Worm (Caenorhabditis elegans) whole organism, L4 larva: Measurements from ENCODE around the gene best-15.

ENCODE experiments used
- F10B5.3 ChIP-seq: sonication (generic microtip); optimal IDR thresholded peaks from 2 replicates; lab custom pipeline; 2016; ENCODE audit warnings: mild to moderate bottlenecking, missing genetic modification characterization, missing compliant biosample characterization
- F26F4.8 ChIP-seq: fragments of 200-800 bp; sonication (Bioruptor generic); conservative IDR thresholded peaks from 2 replicates; pipeline ENCODE4 v1.3.6; 2022; ENCODE audit warnings: missing genetic modification characterization, missing compliant biosample characterization
- F37D6.2 ChIP-seq: sonication (generic microtip); optimal IDR thresholded peaks from 2 replicates; lab custom pipeline; 2016; ENCODE audit warnings: mild to moderate bottlenecking, missing genetic modification characterization, missing compliant biosample characterization
- F49E8.2 ChIP-seq: sonication (generic microtip); optimal IDR thresholded peaks from 2 replicates; lab custom pipeline; 2016; ENCODE audit warnings: missing compliant biosample characterization, mild to moderate bottlenecking, missing genetic modification characterization, borderline replicate concordance
- T26A8.4 ChIP-seq: fragments of 200-800 bp; sonication (Bioruptor generic); IDR thresholded peaks from 2 replicates; pipeline ENCODE4 v1.3.6; 2022; ENCODE audit warnings: missing genetic modification characterization, missing compliant biosample characterization
- Y105C5A.15 ChIP-seq: fragments of 200-800 bp; sonication (Bioruptor generic); IDR thresholded peaks from 2 replicates; pipeline ENCODE4 v1.3.6; 2022; ENCODE audit warnings: missing genetic modification characterization, missing compliant biosample characterization
- Y48G9A.11 ChIP-seq: fragments of 200-800 bp; sonication (Bioruptor generic); IDR thresholded peaks from 2 replicates; pipeline ENCODE4 v1.3.6; 2022; ENCODE audit warnings: missing genetic modification reagents, missing genetic modification characterization, missing compliant biosample characterization
- ZK546.5 ChIP-seq, 2 experiments: sonication (generic microtip); optimal IDR thresholded peaks; 2 replicates each; lab custom pipeline; 2017; ENCODE audit warnings: missing biosample characterization in 2 of 2, missing genetic modification characterization in 2 of 2
- aha-1 ChIP-seq: fragments of 150-350 bp; peaks from one replicate; lab custom pipeline; 2014; ENCODE audit warnings: missing biosample characterization, missing genetic modification characterization
- aly-2 ChIP-seq: sonication (generic microtip); optimal IDR thresholded peaks from 2 replicates; lab custom pipeline; 2018; ENCODE audit warnings: missing biosample characterization, missing genetic modification characterization
- arid-1 ChIP-seq: fragments of 200-800 bp; sonication (Bioruptor generic); conservative IDR thresholded peaks from 2 replicates; pipeline ENCODE4 v1.3.6; 2022; ENCODE audit warnings: missing genetic modification reagents, missing genetic modification characterization, missing compliant biosample characterization
- ceh-20 ChIP-seq: fragments of 200-800 bp; sonication (Bioruptor generic); IDR thresholded peaks from 2 replicates; pipeline ENCODE4 v1.3.6; 2022; ENCODE audit warnings: missing genetic modification reagents, missing genetic modification characterization, missing compliant biosample characterization
- ceh-82 ChIP-seq: sonication (generic microtip); optimal IDR thresholded peaks from 2 replicates; lab custom pipeline; 2017; ENCODE audit warnings: missing biosample characterization, missing genetic modification characterization
- daf-12 ChIP-seq: fragments of 150-350 bp; optimal IDR thresholded peaks from 2 replicates; lab custom pipeline; 2014; ENCODE audit warnings: missing biosample characterization, missing genetic modification reagents, missing genetic modification characterization
- daf-19 ChIP-seq: fragments of 200-800 bp; sonication (Bioruptor generic); conservative IDR thresholded peaks from 2 replicates; pipeline ENCODE4 v1.3.6; 2022; ENCODE audit warnings: missing genetic modification characterization, missing compliant biosample characterization
- daf-8 ChIP-seq: fragments of 200-800 bp; sonication (Bioruptor generic); IDR thresholded peaks from 2 replicates; pipeline ENCODE4 v1.3.6; 2022; ENCODE audit warnings: missing genetic modification characterization, missing compliant biosample characterization
- dmd-6 ChIP-seq: fragments of 200-800 bp; sonication (Bioruptor generic); IDR thresholded peaks from 2 replicates; pipeline ENCODE4 v1.3.6; 2022; ENCODE audit warnings: missing genetic modification reagents, missing genetic modification characterization, missing compliant biosample characterization
- dpl-1 ChIP-seq: fragments of 150-350 bp; optimal IDR thresholded peaks from 2 replicates; lab custom pipeline; 2014; ENCODE audit warnings: missing biosample characterization, missing genetic modification reagents, missing genetic modification characterization
- duxl-1 ChIP-seq: sonication (generic microtip); optimal IDR thresholded peaks from 2 replicates; lab custom pipeline; 2016; ENCODE audit warnings: mild to moderate bottlenecking, missing genetic modification characterization, moderate library complexity, missing compliant biosample characterization; ENCODE audit not compliant: poor library complexity
- gei-8 ChIP-seq: fragments of 200-800 bp; sonication (Bioruptor generic); optimal IDR thresholded peaks from 2 replicates; lab custom pipeline; 2018; ENCODE audit warnings: mild to moderate bottlenecking, missing genetic modification characterization, missing compliant biosample characterization
- hif-1 ChIP-seq, 2 experiments: sonication (generic microtip); optimal IDR thresholded peaks; 2 replicates each; lab custom pipeline; 2016 to 2017; ENCODE audit warnings: missing compliant biosample characterization in 2 of 2, missing genetic modification characterization in 2 of 2, missing genetic modification reagents in 2 of 2, missing genotype in 2 of 2, mild to moderate bottlenecking in 1 of 2
- lim-7 ChIP-seq: fragments of 200-800 bp; sonication (Bioruptor generic); IDR thresholded peaks from 2 replicates; pipeline ENCODE4 v1.3.6; 2022; ENCODE audit warnings: missing genetic modification characterization, missing compliant biosample characterization
- lin-1 ChIP-seq: fragments of 200-800 bp; sonication (Bioruptor generic); IDR thresholded peaks from 2 replicates; pipeline ENCODE4 v1.3.6; 2022; ENCODE audit warnings: missing genetic modification reagents, missing genetic modification characterization, missing compliant biosample characterization
- lin-15B ChIP-seq: fragments of 150-350 bp; sonication (generic microtip); optimal IDR thresholded peaks from 3 replicates; lab custom pipeline; 2014; ENCODE audit warnings: missing biosample characterization, missing genetic modification characterization
- lin-39 ChIP-seq: fragments of 150-350 bp; optimal IDR thresholded peaks from 2 replicates; lab custom pipeline; 2014; ENCODE audit warnings: missing biosample characterization, missing genetic modification reagents, missing genetic modification characterization
- lir-3 ChIP-seq: sonication (generic microtip); optimal IDR thresholded peaks from 2 replicates; lab custom pipeline; 2016; ENCODE audit warnings: mild to moderate bottlenecking, missing genetic modification characterization, missing compliant biosample characterization
- lsy-2 ChIP-seq, 2 experiments: fragments of 150-350 bp in 1 of 2; sonication (generic microtip) in 1 of 2; optimal IDR thresholded peaks; 2 replicates each; lab custom pipeline; 2014 to 2017; ENCODE audit warnings: missing biosample characterization in 2 of 2, missing genetic modification characterization in 2 of 2
- madf-5 ChIP-seq, 2 experiments: fragments of 200-800 bp; sonication (Bioruptor generic); IDR thresholded peaks; 2 replicates each; pipeline ENCODE4 v1.3.6; 2022; ENCODE audit warnings: missing compliant biosample characterization in 2 of 2, missing genetic modification characterization in 2 of 2
- mep-1 ChIP-seq: fragments of 150-350 bp; sonication (generic microtip); optimal IDR thresholded peaks from 3 replicates; lab custom pipeline; 2014; ENCODE audit warnings: missing biosample characterization, missing genetic modification characterization
- mes-2 ChIP-seq: sonication (generic microtip); optimal IDR thresholded peaks from 2 replicates; lab custom pipeline; 2016; ENCODE audit warnings: missing genotype, mild to moderate bottlenecking, missing genetic modification characterization, missing compliant biosample characterization; ENCODE audit not compliant: poor library complexity, severe bottlenecking
- nhr-10 ChIP-seq: fragments of 150-350 bp; optimal IDR thresholded peaks from 2 replicates; lab custom pipeline; 2014; ENCODE audit warnings: missing biosample characterization, missing genetic modification characterization
- nhr-102 ChIP-seq: sonication (generic microtip); optimal IDR thresholded peaks from 2 replicates; lab custom pipeline; 2016; ENCODE audit warnings: mild to moderate bottlenecking, missing genetic modification characterization, moderate library complexity, missing compliant biosample characterization
- nhr-111 ChIP-seq: fragments of 200-800 bp; sonication (Bioruptor generic); optimal IDR thresholded peaks from 2 replicates; lab custom pipeline; 2018; ENCODE audit warnings: mild to moderate bottlenecking, missing genetic modification characterization, missing compliant biosample characterization
- nhr-237 ChIP-seq: sonication (generic microtip); optimal IDR thresholded peaks from 2 replicates; lab custom pipeline; 2017; ENCODE audit warnings: missing biosample characterization, missing genetic modification characterization
- nhr-41 ChIP-seq: fragments of 200-800 bp; sonication (Bioruptor generic); IDR thresholded peaks from 2 replicates; pipeline ENCODE4 v1.3.6; 2022; ENCODE audit warnings: missing genetic modification reagents, missing genetic modification characterization, missing compliant biosample characterization
- nhr-48 ChIP-seq: sonication (generic microtip); optimal IDR thresholded peaks from 2 replicates; lab custom pipeline; 2016; ENCODE audit warnings: mild to moderate bottlenecking, missing genetic modification characterization, missing compliant biosample characterization
- pha-4 ChIP-seq, 2 experiments: fragments of 150-350 bp in 1 of 2; fragments of 200-800 bp in 1 of 2; sonication (Bioruptor generic) in 1 of 2; IDR thresholded peaks in 1 of 2; optimal IDR thresholded peaks in 1 of 2; 2 replicates each; pipeline versions ENCODE4 v1.3.6 to Lab custom; 2014 to 2022; ENCODE audit warnings: missing genetic modification characterization in 2 of 2, missing genetic modification reagents in 2 of 2, missing biosample characterization in 1 of 2, missing compliant biosample characterization in 1 of 2
- php-3 ChIP-seq: fragments of 200-800 bp; sonication (Bioruptor generic); IDR thresholded peaks from 2 replicates; pipeline ENCODE4 v1.3.6; 2022; ENCODE audit warnings: missing genetic modification reagents, missing genetic modification characterization, missing compliant biosample characterization
- rbr-2 ChIP-seq: sonication (generic microtip); optimal IDR thresholded peaks from 2 replicates; lab custom pipeline; 2016; ENCODE audit warnings: missing genotype, missing genetic modification characterization, missing compliant biosample characterization
- set-16 ChIP-seq: fragments of 200-800 bp; sonication (Bioruptor generic); IDR thresholded peaks from 2 replicates; pipeline ENCODE4 v1.3.6; 2022; ENCODE audit warnings: missing genetic modification reagents, missing genetic modification characterization, missing compliant biosample characterization
- skn-1 ChIP-seq: fragments of 150-350 bp; optimal IDR thresholded peaks from 2 replicates; lab custom pipeline; 2014; ENCODE audit warnings: missing biosample characterization, missing genetic modification characterization
- snpc-4 ChIP-seq: fragments of 150-350 bp; optimal IDR thresholded peaks from 2 replicates; lab custom pipeline; 2014; ENCODE audit warnings: missing biosample characterization, missing genetic modification characterization
- spr-3 ChIP-seq: fragments of 200-800 bp; sonication (Bioruptor generic); optimal IDR thresholded peaks from 2 replicates; lab custom pipeline; 2018; ENCODE audit warnings: mild to moderate bottlenecking, missing genetic modification characterization, missing compliant biosample characterization
- tag-97 ChIP-seq: fragments of 200-800 bp; sonication (Bioruptor generic); IDR thresholded peaks from 2 replicates; pipeline ENCODE4 v1.3.6; 2022; ENCODE audit warnings: missing genetic modification characterization, missing compliant biosample characterization
- tra-1 ChIP-seq: fragments of 200-800 bp; sonication (Bioruptor generic); IDR thresholded peaks from 2 replicates; pipeline ENCODE4 v1.3.6; 2022; ENCODE audit warnings: missing genetic modification reagents, missing genetic modification characterization, missing compliant biosample characterization
- unc-62 ChIP-seq, 3 experiments: fragments of 150-350 bp in 1 of 3; sonication (generic microtip); optimal IDR thresholded peaks in 2 of 3; peaks in 1 of 3; 1 replicate in 1 of 3; 2 replicates in 2 of 3; lab custom pipeline; 2014 to 2017; ENCODE audit warnings: missing biosample characterization in 3 of 3, missing genetic modification characterization in 3 of 3, missing genetic modification reagents in 3 of 3, missing genotype in 1 of 3
- zag-1 ChIP-seq: fragments of 150-350 bp; optimal IDR thresholded peaks from 2 replicates; lab custom pipeline; 2014; ENCODE audit warnings: missing biosample characterization, missing genetic modification characterization
- zip-11 ChIP-seq: fragments of 200-800 bp; sonication (Bioruptor generic); IDR thresholded peaks from 2 replicates; pipeline ENCODE4 v1.3.6; 2022; ENCODE audit warnings: missing genetic modification characterization, missing compliant biosample characterization
- zip-2 ChIP-seq: fragments of 150-350 bp; optimal IDR thresholded peaks from 2 replicates; lab custom pipeline; 2014; ENCODE audit warnings: missing biosample characterization, missing genetic modification characterization
- ztf-11 ChIP-seq: fragments of 150-350 bp; optimal IDR thresholded peaks from 2 replicates; lab custom pipeline; 2014; ENCODE audit warnings: missing biosample characterization, missing genetic modification characterization

best-15 gene

ce11 chrIV:10821672-10822304 is 10.3 kb downstream of the best-15 start (continued):
- TF ChIP-seq ZK546.5 (tag; optimal IDR thresholded peaks at IDR 0.05; lab: Kevin White, UChicago): no peak
- TF ChIP-seq mep-1 (tag; lab: Kevin White, UChicago): peak; percentile 96
- TF ChIP-seq dpl-1 (GFP tag; lab: Kevin White, UChicago): peak; percentile 39
- TF ChIP-seq daf-8 (GFP tag; lab: Robert Waterston, UW): no peak
- peak; percentile 3 for TF ChIP-seq gei-8 (GFP tag; lab: Kevin White, UChicago)
- peak; percentile 71 for TF ChIP-seq F37D6.2 (tag; lab: Kevin White, UChicago)
- TF ChIP-seq unc-62 (GFP tag; optimal IDR thresholded peaks at IDR 0.05 in 1 of 2; lab: Kevin White, UChicago): peak in 1 of 2 experiments; percentile 95
- TF ChIP-seq unc-62 (tag; optimal IDR thresholded peaks at IDR 0.05; lab: Kevin White, UChicago): no peak
- peak; percentile 94 for TF ChIP-seq rbr-2 (tag; lab: Kevin White, UChicago)
- TF ChIP-seq aha-1 (tag; lab: Kevin White, UChicago): peak; percentile 100
- peak; percentile 61 for TF ChIP-seq set-16 (GFP tag; lab: Robert Waterston, UW)
- TF ChIP-seq tag-97 (GFP tag; lab: Robert Waterston, UW): no peak
- TF ChIP-seq Y105C5A.15 (GFP tag; lab: Robert Waterston, UW): no peak
- TF ChIP-seq ztf-11: no peak
- TF ChIP-seq zip-11 (GFP tag; lab: Robert Waterston, UW): no peak
- no peak for TF ChIP-seq Y48G9A.11 (GFP tag; lab: Robert Waterston, UW)
- TF ChIP-seq nhr-237 (tag; lab: Kevin White, UChicago): no peak
- peak; percentile 68; the same call in 1 of the 2 replicates for TF ChIP-seq daf-19
- no peak for TF ChIP-seq F10B5.3 (tag; lab: Kevin White, UChicago)
- peak; percentile 67 for TF ChIP-seq T26A8.4 (GFP tag; lab: Robert Waterston, UW)
- TF ChIP-seq nhr-41 (GFP tag; lab: Robert Waterston, UW): no peak
- TF ChIP-seq php-3 (GFP tag; lab: Robert Waterston, UW): no peak
- TF ChIP-seq lin-1 (GFP tag; lab: Robert Waterston, UW): peak; percentile 48
- TF ChIP-seq daf-12 (tag; lab: Kevin White, UChicago): no peak
- no peak for TF ChIP-seq lin-15B (tag; lab: Kevin White, UChicago)
- peak; percentile 88 for TF ChIP-seq nhr-10 (tag; lab: Kevin White, UChicago)
- no peak for TF ChIP-seq F26F4.8 (GFP tag; lab: Robert Waterston, UW)
- TF ChIP-seq tra-1 (GFP tag; lab: Robert Waterston, UW): peak; percentile 51; the same call in 1 of the 2 replicates
- TF ChIP-seq dmd-6: peak; percentile 74
- peak; percentile 78 for TF ChIP-seq nhr-48
- no peak for TF ChIP-seq nhr-111
- TF ChIP-seq aly-2 (tag; lab: Kevin White, UChicago): no peak
- no peak for TF ChIP-seq ceh-82 (tag; lab: Kevin White, UChicago)
- no peak; the same call in 1 of the 2 replicates for TF ChIP-seq arid-1 (GFP tag; lab: Robert Waterston, UW)
- TF ChIP-seq ceh-20 (GFP tag; lab: Robert Waterston, UW): peak; percentile 76; the same call in 1 of the 2 replicates
- no peak for TF ChIP-seq snpc-4
- TF ChIP-seq lsy-2 (tag; optimal IDR thresholded peaks at IDR 0.05; lab: Kevin White, UChicago): peak; percentile 76 to 80
- no peak; a peak in 1 of 4 replicates for TF ChIP-seq madf-5 (GFP tag; IDR thresholded peaks at IDR 0.05; lab: Robert Waterston, UW)
- no peak for TF ChIP-seq duxl-1 (tag; lab: Kevin White, UChicago)
- no peak for TF ChIP-seq zag-1 (tag; lab: Kevin White, UChicago)
- TF ChIP-seq pha-4 (GFP tag; IDR thresholded peaks at IDR 0.05; lab: Robert Waterston, UW): no peak; the same call in 1 of the 2 replicates
- TF ChIP-seq pha-4 (tag; optimal IDR thresholded peaks at IDR 0.05; lab: Kevin White, UChicago): peak; percentile 88
- TF ChIP-seq nhr-102 (tag; lab: Kevin White, UChicago): peak; percentile 47
- peak; percentile 50 to 91 for TF ChIP-seq hif-1 (tag; optimal IDR thresholded peaks at IDR 0.05; lab: Kevin White, UChicago)
- TF ChIP-seq lin-39 (tag; lab: Kevin White, UChicago): no peak
- TF ChIP-seq spr-3 (GFP tag; lab: Kevin White, UChicago): no peak
- no peak for TF ChIP-seq lir-3
- no peak for TF ChIP-seq lim-7 (GFP tag; lab: Robert Waterston, UW)
- peak; percentile 81 for TF ChIP-seq mes-2 (tag; lab: Kevin White, UChicago)
- no peak for TF ChIP-seq zip-2 (tag; lab: Kevin White, UChicago)
- TF ChIP-seq F49E8.2: no peak
- no peak for TF ChIP-seq skn-1 (tag; lab: Kevin White, UChicago)
